Worm (Caenorhabditis elegans) whole organism, mixed stage, embryonic: ENCODE measurements around the gene bbs-8.

Source experiments
- nhr-28 ChIP-seq: fragments of 150-350 bp; optimal IDR thresholded peaks from 2 replicates; lab custom pipeline; 2014; ENCODE audit warnings: missing biosample characterization, missing genetic modification characterization
- pha-4 ChIP-seq: fragments of 150-350 bp; optimal IDR thresholded peaks from 2 replicates; lab custom pipeline; 2018; ENCODE audit warnings: missing biosample characterization, missing genetic modification reagents, missing genetic modification characterization
- sptf-1 ChIP-seq: sonication (generic microtip); optimal IDR thresholded peaks from 2 replicates; lab custom pipeline; 2017; ENCODE audit warnings: mild to moderate bottlenecking, missing genetic modification characterization, moderate library complexity, missing compliant biosample characterization
- unc-62 ChIP-seq: fragments of 150-350 bp; optimal IDR thresholded peaks from 2 replicates; lab custom pipeline; 2014; ENCODE audit warnings: missing biosample characterization, missing genetic modification reagents, missing genetic modification characterization

- no peak for TF ChIP-seq sptf-1 (tag; lab: Kevin White, UChicago)
- TF ChIP-seq pha-4 (tag; lab: Kevin White, UChicago): no peak
- TF ChIP-seq unc-62 (GFP tag; lab: Kevin White, UChicago): no peak
- no peak for TF ChIP-seq nhr-28 (tag; lab: Kevin White, UChicago)
These were observed 45.2 kb upstream of the bbs-8 start for ce11 chrV:6810091-6810490.
